Fruit fly (Drosophila melanogaster) whole organism, wandering third instar larva: Measurements from ENCODE around the gene Rab9Fa.
A peak's percentile ranks its signal among the peaks of the same experiment; 100 is the strongest.

Source experiments
- CG32264 ChIP-seq: fragments of 200-800 bp; sonication (Bioruptor generic); optimal IDR thresholded peaks from 2 replicates; lab custom pipeline; 2016; ENCODE audit warnings: missing biosample characterization, missing genetic modification characterization
- CG9705 ChIP-seq: fragments of 200-800 bp; sonication (Bioruptor generic); optimal IDR thresholded peaks from 2 replicates; lab custom pipeline; 2018; ENCODE audit warnings: missing biosample characterization, mild to moderate bottlenecking, missing genetic modification characterization
- CrebA ChIP-seq: fragments of 200-800 bp; sonication (Bioruptor generic); optimal IDR thresholded peaks from 2 replicates; lab custom pipeline; 2016; ENCODE audit warnings: missing biosample characterization, mild to moderate bottlenecking, missing genetic modification characterization, borderline replicate concordance
- Dfd ChIP-seq: fragments of >200 bp; optimal IDR thresholded peaks from 2 replicates; lab custom pipeline; 2017; ENCODE audit warnings: missing biosample characterization, missing genetic modification characterization
- GATAd ChIP-seq: sonication (Bioruptor generic); optimal IDR thresholded peaks from 2 replicates; lab custom pipeline; 2016; ENCODE audit warnings: missing biosample characterization, missing genetic modification characterization
- Hnf4 ChIP-seq: fragments of 200-800 bp; sonication (Bioruptor generic); optimal IDR thresholded peaks from 2 replicates; lab custom pipeline; 2016; ENCODE audit warnings: missing biosample characterization, mild to moderate bottlenecking, missing genetic modification characterization
- Hr78 ChIP-seq: fragments of >200 bp; optimal IDR thresholded peaks from 2 replicates; lab custom pipeline; 2017; ENCODE audit warnings: missing biosample characterization, missing genetic modification characterization
- Hr83 ChIP-seq: fragments of 200-300 bp; sonication (Bioruptor generic); optimal IDR thresholded peaks from 2 replicates; lab custom pipeline; 2016; ENCODE audit warnings: missing biosample characterization, mild to moderate bottlenecking, missing genetic modification characterization, moderate library complexity; ENCODE audit not compliant: poor library complexity, severe bottlenecking
- Myc ChIP-seq: fragments of >200 bp; optimal IDR thresholded peaks from 2 replicates; lab custom pipeline; 2017
- OdsH ChIP-seq: fragments of 200-800 bp; sonication (Bioruptor generic); optimal IDR thresholded peaks from 2 replicates; lab custom pipeline; 2016; ENCODE audit warnings: missing biosample characterization, mild to moderate bottlenecking, missing genetic modification characterization
- Rel ChIP-seq, 2 experiments: fragments of 200-800 bp; sonication (Bioruptor generic) in 1 of 2; optimal IDR thresholded peaks; 2 replicates in 1 of 2; 3 replicates in 1 of 2; lab custom pipeline; 2016 to 2019; ENCODE audit warnings: mild to moderate bottlenecking in 2 of 2, missing biosample characterization in 2 of 2, missing genetic modification characterization in 2 of 2, moderate library complexity in 1 of 2
- Sp1 ChIP-seq: fragments of 200-800 bp; sonication (Bioruptor generic); optimal IDR thresholded peaks from 3 replicates; lab custom pipeline; 2019; ENCODE audit warnings: missing biosample characterization, mild to moderate bottlenecking, missing genetic modification characterization, moderate library complexity
- Vsx2 ChIP-seq: fragments of 200-300, 225-300 bp; sonication (Bioruptor generic); optimal IDR thresholded peaks from 2 replicates; lab custom pipeline; 2018; ENCODE audit warnings: missing biosample characterization, missing genetic modification characterization; ENCODE audit not compliant: partially characterized antibody
- br ChIP-seq: fragments of 200-800 bp; sonication (Bioruptor generic); optimal IDR thresholded peaks from 2 replicates; lab custom pipeline; 2016; ENCODE audit warnings: missing biosample characterization, missing genetic modification characterization
- brk ChIP-seq: fragments of 200-800 bp; sonication (Bioruptor generic); optimal IDR thresholded peaks from 2 replicates; lab custom pipeline; 2016; ENCODE audit warnings: missing biosample characterization, mild to moderate bottlenecking, missing genetic modification characterization
- dl ChIP-seq, 2 experiments: fragments of 175-275, 200-275 bp in 1 of 2; fragments of 200-275 bp in 1 of 2; sonication (Bioruptor generic); optimal IDR thresholded peaks; lab custom pipeline; 2018; ENCODE audit warnings: mild to moderate bottlenecking in 2 of 2, missing biosample characterization in 2 of 2, missing genetic modification characterization in 2 of 2, moderate library complexity in 2 of 2; ENCODE audit not compliant: partially characterized antibody in 2 of 2, insufficient read depth in 1 of 2
- dmrt93B ChIP-seq: fragments of 200-800 bp; sonication (Bioruptor generic); optimal IDR thresholded peaks from 2 replicates; lab custom pipeline; 2018; ENCODE audit warnings: missing biosample characterization, mild to moderate bottlenecking, missing genetic modification characterization
- ey ChIP-seq: fragments of 200-800 bp; sonication (Bioruptor generic); optimal IDR thresholded peaks from 2 replicates; lab custom pipeline; 2016; ENCODE audit warnings: missing biosample characterization, missing genetic modification characterization
- foxo ChIP-seq, 2 experiments: fragments of 200-800 bp; sonication (Bioruptor generic); optimal IDR thresholded peaks; 2 replicates in 1 of 2; 3 replicates in 1 of 2; lab custom pipeline; 2016 to 2017; ENCODE audit warnings: missing biosample characterization in 2 of 2, missing genetic modification characterization in 2 of 2
- fru ChIP-seq: fragments of 200-800 bp; sonication (Bioruptor generic); optimal IDR thresholded peaks from 3 replicates; lab custom pipeline; 2016; ENCODE audit warnings: missing biosample characterization, mild to moderate bottlenecking, missing genetic modification characterization
- h ChIP-seq: fragments of 200-800 bp; sonication (Bioruptor generic); optimal IDR thresholded peaks from 3 replicates; lab custom pipeline; 2016; ENCODE audit warnings: missing biosample characterization, mild to moderate bottlenecking, missing genetic modification characterization
- lola ChIP-seq: fragments of >200 bp; optimal IDR thresholded peaks from 2 replicates; lab custom pipeline; 2017; ENCODE audit warnings: missing biosample characterization, missing genetic modification characterization
- pan ChIP-seq: fragments of >200 bp; optimal IDR thresholded peaks from 2 replicates; lab custom pipeline; 2017
- psq ChIP-seq: fragments of 200-800 bp; sonication (Bioruptor generic); optimal IDR thresholded peaks from 3 replicates; lab custom pipeline; 2017; ENCODE audit warnings: missing biosample characterization, mild to moderate bottlenecking, missing genetic modification characterization, moderate library complexity
- rgr ChIP-seq: fragments of 200-800 bp; sonication (Bioruptor generic); optimal IDR thresholded peaks from 3 replicates; lab custom pipeline; 2016; ENCODE audit warnings: missing biosample characterization, mild to moderate bottlenecking, missing genetic modification characterization
- sage ChIP-seq: fragments of 200-800 bp; sonication (Bioruptor generic); optimal IDR thresholded peaks from 2 replicates; lab custom pipeline; 2016; ENCODE audit warnings: missing biosample characterization, mild to moderate bottlenecking, missing genetic modification characterization
- sv ChIP-seq: fragments of 200-800 bp; sonication (Bioruptor generic); optimal IDR thresholded peaks from 3 replicates; lab custom pipeline; 2016; ENCODE audit warnings: missing biosample characterization, missing genetic modification characterization
- tai ChIP-seq: sonication (Bioruptor generic); optimal IDR thresholded peaks from 2 replicates; lab custom pipeline; 2016; ENCODE audit warnings: missing biosample characterization, missing genetic modification characterization
- woc ChIP-seq: sonication (Bioruptor generic); optimal IDR thresholded peaks from 2 replicates; lab custom pipeline; 2016; ENCODE audit warnings: missing biosample characterization, mild to moderate bottlenecking, missing genetic modification characterization

Rab9Fa gene

dm6 chrX:10936599-10936998 is 14.2 kb downstream of the Rab9Fa start (continued):
- TF ChIP-seq rgr (GFP tag; lab: Kevin White, UChicago) (peak; percentile 64), CrebA (GFP tag; lab: Kevin White, UChicago) (no peak), CG32264 (GFP tag; lab: Kevin White, UChicago) (no peak), psq (peak; percentile 30), foxo (GFP tag; optimal IDR thresholded peaks at IDR 0.05; lab: Kevin White, UChicago) (peak in 1 of 2 experiments; percentile 76)

dm6 chrX:10935587-10935986 is 15.2 kb downstream of the Rab9Fa start:
- no peak for TF ChIP-seq brk (GFP tag; lab: Kevin White, UChicago)
- no peak for TF ChIP-seq Dfd
- TF ChIP-seq lola (GFP tag; lab: Kevin White, UChicago) = no peak
- no peak for TF ChIP-seq sage (GFP tag; lab: Kevin White, UChicago)
- no peak for TF ChIP-seq Sp1
- no peak for TF ChIP-seq foxo (GFP tag; optimal IDR thresholded peaks at IDR 0.05; lab: Kevin White, UChicago)

- no peak for TF ChIP-seq CG9705 (GFP tag; lab: Kevin White, UChicago)
- no peak for TF ChIP-seq Vsx2
- peak; percentile 2 for TF ChIP-seq fru (GFP tag; lab: Kevin White, UChicago)
- TF ChIP-seq woc (GFP tag; lab: Kevin White, UChicago) = no peak
- TF ChIP-seq OdsH = no peak
- no peak for TF ChIP-seq dl (GFP tag; optimal IDR thresholded peaks at IDR 0.05; lab: Kevin White, UChicago; ENCODE audit: insufficient read depth in 1 of 2, partially characterized antibody in 2 of 2)
- TF ChIP-seq foxo (GFP tag; optimal IDR thresholded peaks at IDR 0.05; lab: Kevin White, UChicago) = peak in 1 of 2 experiments; percentile 38
- peak; percentile 9 for TF ChIP-seq h
- no peak for TF ChIP-seq Hr78
- no peak for TF ChIP-seq Hr83 (GFP tag; lab: Kevin White, UChicago)
- TF ChIP-seq Hnf4 (GFP tag; lab: Kevin White, UChicago) = no peak
Measured at dm6 chrX:10933776-10934175, 17.1 kb downstream of the Rab9Fa start.

- no peak for TF ChIP-seq brk (GFP tag; lab: Kevin White, UChicago)
- TF ChIP-seq pan (lab: Kevin White, UChicago) = no peak
- TF ChIP-seq CrebA (GFP tag; lab: Kevin White, UChicago) = no peak
- TF ChIP-seq psq = peak; percentile 55
- no peak for TF ChIP-seq br (GFP tag; lab: Kevin White, UChicago)
- TF ChIP-seq Vsx2 = no peak
- peak; percentile 21 for TF ChIP-seq Sp1
- no peak for TF ChIP-seq dmrt93B (GFP tag; lab: Kevin White, UChicago)
- no peak for TF ChIP-seq Myc (lab: Kevin White, UChicago)
- no peak for TF ChIP-seq dl (GFP tag; optimal IDR thresholded peaks at IDR 0.05; lab: Kevin White, UChicago; ENCODE audit: insufficient read depth in 1 of 2, partially characterized antibody in 2 of 2)
- TF ChIP-seq ey = no peak
- no peak for TF ChIP-seq Dfd
Measured at dm6 chrX:10932300-10932699, 18.5 kb downstream of the Rab9Fa start.

dm6 chrX:10931250-10931649 is 19.6 kb downstream of the Rab9Fa start:
- TF ChIP-seq Vsx2 = no peak
- TF ChIP-seq tai (GFP tag; lab: Kevin White, UChicago) = no peak
- no peak for TF ChIP-seq Rel (GFP tag; optimal IDR thresholded peaks at IDR 0.05; lab: Kevin White, UChicago)
- no peak for TF ChIP-seq Rel (tag; optimal IDR thresholded peaks at IDR 0.05; lab: Kevin White, UChicago)
- TF ChIP-seq foxo (GFP tag; optimal IDR thresholded peaks at IDR 0.05; lab: Kevin White, UChicago) = no peak
- no peak for TF ChIP-seq Hr78
- TF ChIP-seq pan (lab: Kevin White, UChicago) = no peak
- TF ChIP-seq GATAd (GFP tag; lab: Kevin White, UChicago) = no peak
- no peak for TF ChIP-seq sage (GFP tag; lab: Kevin White, UChicago)
- no peak for TF ChIP-seq rgr (GFP tag; lab: Kevin White, UChicago)
- no peak for TF ChIP-seq Hnf4 (GFP tag; lab: Kevin White, UChicago)
- no peak for TF ChIP-seq h
- TF ChIP-seq fru (GFP tag; lab: Kevin White, UChicago) = no peak
- no peak for TF ChIP-seq sv (GFP tag; lab: Kevin White, UChicago)
- TF ChIP-seq ey = no peak
- no peak for TF ChIP-seq Myc (lab: Kevin White, UChicago)
